Worm (Caenorhabditis elegans): ENCODE measurements around the gene clec-221.

DNA sequence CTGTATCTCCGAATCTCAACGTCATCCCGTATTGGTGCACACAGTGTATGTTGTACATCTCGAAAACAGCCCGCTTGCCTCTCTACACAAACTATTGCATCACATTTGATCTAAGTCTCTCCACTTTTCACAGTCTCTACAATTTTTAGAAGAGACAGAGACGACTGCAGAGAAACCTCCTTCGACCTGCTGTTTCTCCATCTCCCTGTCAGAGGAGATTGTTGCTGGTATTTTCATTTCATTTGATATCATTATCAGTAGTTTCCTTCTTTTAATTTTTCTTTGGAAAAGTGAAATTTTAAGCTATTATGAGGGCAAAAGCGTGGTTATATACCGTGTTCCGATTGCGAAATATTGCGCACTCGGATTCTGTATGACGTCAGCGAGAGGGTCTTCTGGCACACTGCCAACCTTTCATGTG, 13.7 kb downstream of the clec-221 start:
- TF ChIP-seq Y116A8C.19 (tag; optimal IDR thresholded peaks at IDR 0.05; ENCODE audit: borderline replicate concordance) (no peak), aly-2 (tag; optimal IDR thresholded peaks at IDR 0.05) (peak; percentile 6), snpc-4 (tag; optimal IDR thresholded peaks at IDR 0.05) (no peak), efl-3 (GFP tag; optimal IDR thresholded peaks at IDR 0.05) (no peak), fkh-4 (tag; optimal IDR thresholded peaks at IDR 0.05; ENCODE audit: borderline replicate concordance) (no peak), nhr-12 (tag; optimal IDR thresholded peaks at IDR 0.05) (no peak), elt-3 (tag; optimal IDR thresholded peaks at IDR 0.05) (peak in 3 of 6 experiments; percentile 19 to 83 (median 61)), nhr-76 (tag; optimal IDR thresholded peaks at IDR 0.05) (no peak)

All from whole organism, L1 larva.